Worm (Caenorhabditis elegans) whole organism, young adult: ENCODE results near the gene rskd-1.

Experiments used
- F37B4.10 ChIP-seq: fragments of 200-800 bp; sonication (Bioruptor generic); IDR thresholded peaks from 2 replicates; pipeline ENCODE4 v1.3.6; 2022; ENCODE audit warnings: missing genetic modification characterization, missing compliant biosample characterization
- F55B11.4 ChIP-seq: sonication (generic microtip); optimal IDR thresholded peaks from 2 replicates; lab custom pipeline; 2016; ENCODE audit warnings: missing compliant biosample characterization, missing genetic modification characterization, borderline replicate concordance; ENCODE audit not compliant: insufficient read depth
- attf-6 ChIP-seq: fragments of 200-800 bp; sonication (Bioruptor generic); IDR thresholded peaks from 2 replicates; pipeline ENCODE4 v1.3.6; 2022; ENCODE audit warnings: missing genetic modification reagents, missing genetic modification characterization, missing compliant biosample characterization
- ceh-27 ChIP-seq: fragments of 200-800 bp; sonication (Bioruptor generic); optimal IDR thresholded peaks from 2 replicates; lab custom pipeline; 2018; ENCODE audit warnings: mild to moderate bottlenecking, missing genetic modification characterization, moderate library complexity, missing compliant biosample characterization
- him-1 ChIP-seq: sonication (generic microtip); optimal IDR thresholded peaks from 2 replicates; lab custom pipeline; 2016; ENCODE audit warnings: missing genotype, missing genetic modification reagents, missing genetic modification characterization, missing compliant biosample characterization
- hrde-1 ChIP-seq: sonication (generic microtip); optimal IDR thresholded peaks from 2 replicates; lab custom pipeline; 2016; ENCODE audit warnings: missing genetic modification characterization, mild to moderate bottlenecking, missing compliant biosample characterization, moderate library complexity, missing genotype, missing genetic modification reagents, borderline replicate concordance
- let-607 ChIP-seq, 2 experiments: fragments of 200-800 bp in 1 of 2; sonication (Bioruptor generic) in 1 of 2; sonication (generic microtip) in 1 of 2; optimal IDR thresholded peaks; 2 replicates each; lab custom pipeline; 2016 to 2018; ENCODE audit warnings: mild to moderate bottlenecking in 2 of 2, missing compliant biosample characterization in 2 of 2, missing genetic modification characterization in 2 of 2, moderate library complexity in 2 of 2, missing genotype in 1 of 2
- nfyb-1 ChIP-seq: fragments of 200-800 bp; sonication (Bioruptor generic); IDR thresholded peaks from 2 replicates; pipeline ENCODE4 v1.3.6; 2022; ENCODE audit warnings: missing genetic modification reagents, missing genetic modification characterization, missing compliant biosample characterization
- nhr-120 ChIP-seq: fragments of 200-800 bp; sonication (Bioruptor generic); IDR thresholded peaks from 2 replicates; pipeline ENCODE4 v1.3.6; 2022; ENCODE audit warnings: missing genetic modification characterization, missing compliant biosample characterization
- snpc-4 ChIP-seq, 5 experiments: fragments of 150-350 bp in 1 of 5; sonication (generic microtip) in 4 of 5; optimal IDR thresholded peaks; 2 replicates each; lab custom pipeline; 2014 to 2018; ENCODE audit warnings: missing genetic modification characterization in 5 of 5, missing biosample characterization in 3 of 5, antibody characterized with exemption in 2 of 5, mild to moderate bottlenecking in 2 of 5, missing compliant biosample characterization in 2 of 5, missing genotype in 2 of 5, moderate library complexity in 2 of 5, missing genetic modification reagents in 1 of 5
- unc-130 ChIP-seq: sonication (generic microtip); optimal IDR thresholded peaks from 2 replicates; lab custom pipeline; 2016; ENCODE audit warnings: missing genetic modification reagents, missing genetic modification characterization, missing compliant biosample characterization
- ztf-18 ChIP-seq: sonication (generic microtip); optimal IDR thresholded peaks from 2 replicates; lab custom pipeline; 2016; ENCODE audit warnings: missing genotype, mild to moderate bottlenecking, missing genetic modification characterization, missing compliant biosample characterization
- ztf-25 ChIP-seq: fragments of 200-800 bp; sonication (Bioruptor generic); IDR thresholded peaks from 2 replicates; pipeline ENCODE4 v1.3.6; 2022; ENCODE audit warnings: missing genetic modification reagents, missing genetic modification characterization, missing compliant biosample characterization
- ztf-28 ChIP-seq: fragments of 200-800 bp; sonication (Bioruptor generic); IDR thresholded peaks from 2 replicates; pipeline ENCODE4 v1.3.6; 2022; ENCODE audit warnings: missing genetic modification reagents, missing genetic modification characterization, missing compliant biosample characterization

DNA sequence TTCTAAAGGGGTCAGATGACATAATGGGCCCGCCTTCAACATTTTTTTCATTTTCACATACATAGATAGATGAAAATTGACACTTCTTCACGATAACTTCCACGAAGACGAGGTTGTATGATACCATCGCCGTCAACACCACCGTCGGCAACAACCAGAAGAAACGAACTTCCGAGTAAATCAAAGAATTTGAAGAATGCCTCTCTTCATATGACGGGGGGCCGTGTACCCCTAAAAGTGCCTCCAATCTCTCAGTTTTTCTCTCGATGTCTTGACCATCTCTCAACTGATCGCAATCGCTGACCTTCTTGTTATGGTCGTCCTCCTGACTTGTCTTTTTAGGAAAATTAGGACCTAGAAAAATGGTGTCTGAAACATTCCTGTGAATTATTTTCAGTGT is 7.1 kb upstream of the rskd-1 start:
- no peak for TF ChIP-seq let-607 (tag; optimal IDR thresholded peaks at IDR 0.05; lab: Kevin White, UChicago)
- no peak for TF ChIP-seq snpc-4 (GFP tag; optimal IDR thresholded peaks at IDR 0.05; lab: Kevin White, UChicago)
- TF ChIP-seq snpc-4 (tag; optimal IDR thresholded peaks at IDR 0.05; lab: Kevin White, UChicago): no peak
- no peak for TF ChIP-seq ceh-27 (GFP tag; lab: Kevin White, UChicago)
- no peak for TF ChIP-seq ztf-18
- no peak for TF ChIP-seq nhr-120 (GFP tag; lab: Robert Waterston, UW)
- no peak for TF ChIP-seq F55B11.4
- no peak for TF ChIP-seq attf-6
- no peak for TF ChIP-seq ztf-28
- no peak for TF ChIP-seq F37B4.10 (GFP tag; lab: Robert Waterston, UW)
- TF ChIP-seq hrde-1 (tag; lab: Kevin White, UChicago): no peak
- TF ChIP-seq nfyb-1 (GFP tag; lab: Robert Waterston, UW): no peak
- no peak for TF ChIP-seq ztf-25
- TF ChIP-seq unc-130 (GFP tag; lab: Kevin White, UChicago): no peak
- no peak for TF ChIP-seq him-1 (tag; lab: Kevin White, UChicago)
